Fruit fly (Drosophila melanogaster) S2 (cell line): ENCODE results near the gene nmdyn-D6.
A peak's percentile ranks its signal among the peaks of the same experiment; 100 is the strongest.

ENCODE experiments used
- CG8478 ChIP-seq: fragments of >200 bp; optimal IDR thresholded peaks from 2 replicates; lab custom pipeline; 2018
- CTCF ChIP-seq, 2 experiments: fragments of >200 bp; optimal IDR thresholded peaks; 2 replicates each; lab custom pipeline; 2018

The nmdyn-D6 gene

DNA sequence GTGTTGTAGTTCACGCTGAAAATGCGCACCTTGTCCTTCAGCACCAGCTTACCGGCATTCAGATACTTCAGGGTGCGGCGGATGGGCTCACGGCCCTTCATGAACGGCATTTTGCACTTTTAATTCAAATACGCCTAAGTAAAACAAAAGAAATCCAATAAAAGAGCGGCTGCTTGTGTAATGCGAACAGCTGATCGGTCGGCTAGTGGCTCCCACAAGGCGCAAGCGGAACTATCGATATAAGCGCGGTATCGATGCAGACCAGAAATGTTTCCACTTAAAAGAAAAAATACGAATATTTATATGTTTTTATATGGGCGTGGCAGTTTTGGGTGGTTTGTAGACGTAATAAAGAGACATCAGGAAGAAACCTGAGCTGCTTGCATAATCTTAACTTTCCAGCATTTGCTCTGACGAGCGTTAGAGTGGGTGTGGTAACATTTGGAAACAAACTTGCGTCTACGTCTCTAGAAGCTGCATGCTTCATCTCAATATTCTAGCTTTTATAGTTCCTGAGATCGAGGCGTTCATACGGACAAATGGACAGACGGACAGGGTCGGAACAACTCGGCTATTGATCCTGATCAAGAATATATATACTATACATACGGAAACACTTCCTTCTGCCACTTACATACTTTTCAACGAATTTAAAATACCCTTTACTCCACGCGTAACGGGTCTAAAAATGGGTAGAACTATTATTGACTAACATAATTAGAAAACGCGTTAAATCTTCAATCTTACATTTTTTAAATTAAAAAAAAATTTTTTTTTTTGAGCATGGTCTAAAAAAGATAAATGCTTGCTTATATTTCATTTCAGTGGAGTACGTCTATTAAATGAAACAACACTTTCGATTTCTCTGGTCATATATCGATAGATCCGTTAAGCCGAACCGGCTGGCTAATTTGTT lies at the start of gene nmdyn-D6, which contains the start of gene mRpS25:
Gene nmdyn-D6 (plus strand): TSS at position 894 of the 916 bp plus-strand sequence.
Gene mRpS25 (minus strand): TSS at position 199 of the 916 bp plus-strand sequence.
- TF ChIP-seq CG8478, result no peak
- no peak for TF ChIP-seq CTCF (optimal IDR thresholded peaks at IDR 0.05; lab: Kevin White, UChicago)

dm6 chrX:14580359-14580961 lies 3.0 kb upstream of the nmdyn-D6 start, which contains the start of gene CG14414:
TSS of gene CG14414 (plus strand) at chrX:14580600.
- no peak for TF ChIP-seq CG8478
- peak; percentile 30 to 58 for TF ChIP-seq CTCF (optimal IDR thresholded peaks at IDR 0.05; lab: Kevin White, UChicago)

dm6 chrX:14585263-14585662 lies 1.8 kb downstream of the nmdyn-D6 start:
- TF ChIP-seq CTCF (optimal IDR thresholded peaks at IDR 0.05; lab: Kevin White, UChicago) (peak; percentile 72 to 84), CG8478 (no peak)

DNA sequence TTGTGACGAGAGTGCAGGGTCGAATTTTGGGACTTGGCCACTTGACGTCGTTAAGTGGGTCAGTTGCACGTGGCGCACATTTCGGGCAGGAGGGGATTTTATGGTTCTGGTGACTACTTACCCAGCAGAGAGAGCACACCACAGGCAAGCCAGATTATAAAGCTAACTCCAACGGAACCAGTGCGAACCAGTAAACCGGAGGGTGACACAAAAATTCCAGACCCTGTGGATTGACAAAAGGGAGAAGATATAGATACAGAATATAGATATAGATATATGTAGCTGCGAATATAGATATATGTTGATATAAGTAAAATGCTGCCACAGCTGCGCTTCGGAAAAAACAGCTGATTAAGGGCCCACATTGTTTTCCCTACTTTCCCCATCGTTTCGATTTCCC lies 5.0 kb downstream of the nmdyn-D6 start:
- no peak for TF ChIP-seq CG8478
- TF ChIP-seq CTCF (optimal IDR thresholded peaks at IDR 0.05; lab: Kevin White, UChicago), result no peak

- TF ChIP-seq CG8478 (no peak), CTCF (optimal IDR thresholded peaks at IDR 0.05; lab: Kevin White, UChicago) (no peak)
These were observed 5.6 kb downstream of the nmdyn-D6 start for dm6 chrX:14588996-14589621.

DNA sequence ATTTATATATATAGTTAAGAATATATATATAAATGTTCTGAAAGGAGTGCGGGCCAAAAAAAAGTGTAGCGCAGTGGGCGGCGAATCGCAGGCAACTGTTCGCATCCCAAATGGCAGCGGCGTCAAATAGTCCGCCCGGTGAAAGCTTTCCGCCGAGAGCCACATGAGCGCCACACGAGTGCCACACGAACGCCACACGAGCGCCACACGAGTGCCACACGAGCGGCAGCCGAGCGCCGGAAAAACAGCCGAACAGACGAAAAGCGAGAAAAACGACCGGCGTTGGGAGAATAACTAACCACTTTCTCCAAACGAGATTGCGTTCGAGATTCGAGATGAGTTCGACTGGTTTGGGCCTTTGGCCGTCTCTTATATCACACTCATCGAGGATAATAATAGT lies 8.0 kb downstream of the nmdyn-D6 start:
- TF ChIP-seq CG8478 (no peak), CTCF (optimal IDR thresholded peaks at IDR 0.05; lab: Kevin White, UChicago) (no peak)

- TF ChIP-seq CTCF (optimal IDR thresholded peaks at IDR 0.05; lab: Kevin White, UChicago), result no peak
- no peak for TF ChIP-seq CG8478
These were observed 9.6 kb downstream of the nmdyn-D6 start for dm6 chrX:14593091-14593490.

- TF ChIP-seq CTCF (optimal IDR thresholded peaks at IDR 0.05; lab: Kevin White, UChicago) (no peak), CG8478 (no peak)
These were observed 15.2 kb downstream of the nmdyn-D6 start for dm6 chrX:14598706-14599105.

DNA sequence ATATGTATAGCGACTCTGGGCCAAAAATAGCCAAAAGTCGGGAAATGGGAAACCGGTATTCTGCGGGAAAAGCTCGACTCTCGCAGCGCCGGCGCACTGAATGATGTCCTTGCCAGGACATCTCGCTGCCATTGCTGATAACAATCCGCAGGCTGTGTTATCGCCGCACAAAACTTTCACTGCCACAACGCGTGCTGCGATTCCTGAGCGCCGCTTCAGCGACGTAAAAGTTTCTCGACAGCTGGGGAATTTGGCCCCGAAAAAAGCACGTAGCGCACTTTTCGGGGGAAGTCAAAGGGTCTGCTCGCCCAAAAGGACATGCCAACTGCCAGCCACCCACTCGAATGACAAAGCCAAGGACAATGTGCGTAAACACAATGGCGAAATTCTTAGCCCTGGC lies 16.0 kb downstream of the nmdyn-D6 start:
- TF ChIP-seq CTCF (optimal IDR thresholded peaks at IDR 0.05; lab: Kevin White, UChicago) (no peak), CG8478 (no peak)

DNA sequence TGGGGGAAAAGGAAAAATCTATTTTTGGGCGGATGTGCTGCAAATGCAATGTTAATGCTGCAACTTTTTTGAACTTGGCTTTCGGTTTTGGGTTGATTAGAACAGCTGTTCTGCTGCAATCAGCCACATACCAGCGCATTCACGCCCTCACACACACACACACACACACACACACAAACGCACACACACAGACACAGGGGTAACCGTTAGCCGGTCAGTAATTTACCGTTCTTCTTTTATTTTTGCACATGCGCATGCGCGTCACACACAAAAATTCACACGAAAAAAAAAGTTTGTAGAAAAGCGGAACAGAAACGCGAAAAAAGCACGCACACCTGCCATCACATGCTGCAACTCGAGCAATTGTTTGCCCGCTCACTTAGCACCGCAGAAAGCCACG lies 18.4 kb downstream of the nmdyn-D6 start:
- TF ChIP-seq CG8478 (no peak), CTCF (optimal IDR thresholded peaks at IDR 0.05; lab: Kevin White, UChicago) (no peak)

DNA sequence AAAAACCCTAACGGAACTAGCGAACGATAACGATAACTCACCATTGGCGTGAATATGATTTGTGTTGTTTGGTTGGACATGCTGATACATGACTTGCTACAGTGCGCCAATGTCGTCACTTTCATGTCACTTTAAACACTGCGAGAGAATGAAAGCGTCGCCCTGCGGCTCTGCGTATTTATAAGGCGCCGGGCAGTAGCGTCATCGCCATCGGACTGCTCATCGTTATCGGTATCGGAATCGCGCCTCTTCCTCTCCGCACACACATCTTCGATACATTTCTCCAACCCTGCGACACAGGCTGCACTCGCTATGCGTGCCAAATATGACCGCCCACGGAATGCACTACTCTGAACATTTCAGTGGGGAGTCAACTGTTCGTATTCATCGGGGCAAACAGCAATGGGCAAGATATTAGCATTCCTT lies 19.0 kb downstream of the nmdyn-D6 start, which contains the start of gene sbm:
Gene sbm (minus strand): TSS at position 160 of the 426 bp plus-strand sequence.
- TF ChIP-seq CTCF (optimal IDR thresholded peaks at IDR 0.05; lab: Kevin White, UChicago) (no peak), CG8478 (no peak)

dm6 chrX:14603600-14604182 lies 20.2 kb downstream of the nmdyn-D6 start:
- TF ChIP-seq CTCF (optimal IDR thresholded peaks at IDR 0.05; lab: Kevin White, UChicago) (no peak), CG8478 (no peak)

- no peak for TF ChIP-seq CTCF (optimal IDR thresholded peaks at IDR 0.05; lab: Kevin White, UChicago)
These were observed 23.4 kb downstream of the nmdyn-D6 start for dm6 chrX:14606873-14607272.

DNA sequence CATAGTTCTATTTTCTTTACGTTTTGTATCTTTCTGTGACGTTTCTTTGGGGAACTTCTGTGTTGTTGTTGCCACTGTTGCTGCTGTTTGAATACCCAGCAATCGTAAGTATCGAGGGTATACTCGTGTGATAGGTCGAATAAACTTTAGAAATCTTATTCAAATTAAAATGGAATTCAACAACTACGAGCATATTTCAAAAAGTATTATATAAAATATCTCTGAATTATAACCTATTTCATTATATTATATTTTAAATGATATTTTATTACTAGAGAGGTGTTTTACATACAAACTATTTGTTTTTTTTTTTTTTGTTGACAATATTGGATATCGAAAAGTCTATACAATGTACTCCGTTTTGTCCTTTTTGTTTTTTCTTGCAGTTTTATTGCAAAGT lies 25.7 kb downstream of the nmdyn-D6 start:
- no peak for TF ChIP-seq CTCF (optimal IDR thresholded peaks at IDR 0.05; lab: Kevin White, UChicago)
- TF ChIP-seq CG8478, result no peak

DNA sequence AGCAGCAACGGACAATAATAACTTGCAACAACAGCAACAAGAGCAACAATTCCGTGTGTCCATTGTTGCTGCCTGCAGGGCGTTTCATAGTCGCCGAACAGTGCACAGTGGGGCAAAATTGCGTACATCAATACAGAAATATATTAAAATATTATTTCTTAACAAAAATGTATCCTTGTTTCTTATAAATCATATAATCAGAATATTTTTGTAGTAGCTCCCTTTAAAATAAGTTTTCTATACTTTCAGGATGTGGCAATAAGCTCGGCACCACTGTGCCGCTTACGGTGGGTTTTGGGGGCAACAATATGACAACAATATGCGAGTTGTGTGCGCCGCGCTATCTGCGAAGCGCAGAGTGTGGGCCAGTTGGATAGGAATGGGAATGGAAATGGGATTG lies 28.8 kb downstream of the nmdyn-D6 start:
- TF ChIP-seq CG8478, result no peak
- TF ChIP-seq CTCF (optimal IDR thresholded peaks at IDR 0.05; lab: Kevin White, UChicago), result no peak
